Worm (Caenorhabditis elegans) whole organism, L3 larva: ENCODE data around the gene B0507.7.

Source experiments
- aly-2 ChIP-seq: fragments of 150-350 bp; optimal IDR thresholded peaks from 2 replicates; lab custom pipeline; 2014; ENCODE audit warnings: missing biosample characterization, missing genetic modification characterization
- ceh-9 ChIP-seq: sonication (generic microtip); optimal IDR thresholded peaks from 2 replicates; lab custom pipeline; 2018; ENCODE audit warnings: missing biosample characterization, missing genetic modification characterization
- daf-12 ChIP-seq: fragments of 150-350 bp; optimal IDR thresholded peaks from 2 replicates; lab custom pipeline; 2014; ENCODE audit warnings: missing biosample characterization, missing genetic modification reagents, missing genetic modification characterization
- egl-27 ChIP-seq: sonication (generic microtip); optimal IDR thresholded peaks from 4 replicates; lab custom pipeline; 2017; ENCODE audit warnings: missing biosample characterization, missing genetic modification reagents, missing genetic modification characterization
- elt-3 ChIP-seq, 3 experiments: fragments of 150-350 bp in 1 of 3; sonication (generic microtip) in 2 of 3; optimal IDR thresholded peaks; 2 replicates in 2 of 3; 4 replicates in 1 of 3; lab custom pipeline; 2014 to 2017; ENCODE audit warnings: missing biosample characterization in 3 of 3, missing genetic modification characterization in 3 of 3
- lin-15B ChIP-seq: fragments of 150-350 bp; optimal IDR thresholded peaks from 2 replicates; lab custom pipeline; 2014; ENCODE audit warnings: missing biosample characterization, missing genetic modification characterization
- nhr-11 ChIP-seq: fragments of 150-350 bp; optimal IDR thresholded peaks from 2 replicates; lab custom pipeline; 2014; ENCODE audit warnings: missing biosample characterization, missing genetic modification characterization
- nhr-28 ChIP-seq: fragments of 150-350 bp; optimal IDR thresholded peaks from 2 replicates; lab custom pipeline; 2014; ENCODE audit warnings: missing biosample characterization, missing genetic modification characterization
- nhr-43 ChIP-seq: sonication (generic microtip); optimal IDR thresholded peaks from 2 replicates; lab custom pipeline; 2016; ENCODE audit warnings: mild to moderate bottlenecking, missing genetic modification characterization, missing compliant biosample characterization; ENCODE audit not compliant: poor library complexity, severe bottlenecking
- unc-62 ChIP-seq: fragments of 150-350 bp; sonication (generic microtip); optimal IDR thresholded peaks from 4 replicates; lab custom pipeline; 2014; ENCODE audit warnings: missing biosample characterization, missing genetic modification reagents, missing genetic modification characterization
- ztf-4 ChIP-seq: fragments of 150-350 bp; optimal IDR thresholded peaks from 2 replicates; lab custom pipeline; 2014; ENCODE audit warnings: missing biosample characterization, missing genetic modification characterization

ce11 chrV:8760416-8760815 is 1.9 kb upstream of the B0507.7 start, which contains the start of gene ddn-1:
- TF ChIP-seq nhr-43 (no peak), nhr-11 (no peak), unc-62 (GFP tag; lab: Kevin White, UChicago) (no peak), egl-27 (tag; lab: Kevin White, UChicago) (no peak), nhr-28 (no peak), elt-3 (tag; optimal IDR thresholded peaks at IDR 0.05; lab: Kevin White, UChicago) (no peak), ztf-4 (tag; lab: Kevin White, UChicago) (no peak), ceh-9 (tag; lab: Kevin White, UChicago) (no peak), lin-15B (tag; lab: Kevin White, UChicago) (no peak), aly-2 (tag; lab: Kevin White, UChicago) (no peak), daf-12 (tag; lab: Kevin White, UChicago) (no peak)
